Worm (Caenorhabditis elegans): Measurements from ENCODE around the gene C50F7.5.

C50F7.5 gene

ce11 chrIV:7723555-7723954, 3.0 kb upstream of the C50F7.5 start:
- no peak for TF ChIP-seq T22C8.4 (GFP tag; IDR thresholded peaks at IDR 0.05)
- no peak for TF ChIP-seq tab-1 (GFP tag; IDR thresholded peaks at IDR 0.05)
- no peak for TF ChIP-seq med-1 (GFP tag; optimal IDR thresholded peaks at IDR 0.05; ENCODE audit: insufficient read depth)
- TF ChIP-seq flt-1 (GFP tag; IDR thresholded peaks at IDR 0.05) = no peak
- no peak for TF ChIP-seq ztf-23 (GFP tag; IDR thresholded peaks at IDR 0.05)
- no peak for TF ChIP-seq klf-2 (GFP tag; conservative IDR thresholded peaks at IDR 0.05)
- no peak for TF ChIP-seq cog-1 (tag; optimal IDR thresholded peaks at IDR 0.05)
- no peak for TF ChIP-seq ztf-29 (GFP tag; IDR thresholded peaks at IDR 0.05)
- no peak for TF ChIP-seq ref-1 (GFP tag; conservative IDR thresholded peaks at IDR 0.05)

- TF ChIP-seq klf-2 (GFP tag; conservative IDR thresholded peaks at IDR 0.05) = no peak
- TF ChIP-seq T22C8.4 (GFP tag; IDR thresholded peaks at IDR 0.05) = no peak
- no peak for TF ChIP-seq tab-1 (GFP tag; IDR thresholded peaks at IDR 0.05)
- no peak for TF ChIP-seq ref-1 (GFP tag; conservative IDR thresholded peaks at IDR 0.05)
- no peak for TF ChIP-seq cog-1 (tag; optimal IDR thresholded peaks at IDR 0.05)
- TF ChIP-seq flt-1 (GFP tag; IDR thresholded peaks at IDR 0.05) = no peak
Observed at ce11 chrIV:7724912-7725311, 1.6 kb upstream of the C50F7.5 start.

ce11 chrIV:7727258-7727657, 739 bp downstream of the C50F7.5 start:
- TF ChIP-seq ref-1 (GFP tag; conservative IDR thresholded peaks at IDR 0.05) (no peak), med-1 (GFP tag; optimal IDR thresholded peaks at IDR 0.05; ENCODE audit: insufficient read depth) (no peak), ztf-23 (GFP tag; IDR thresholded peaks at IDR 0.05) (no peak), tab-1 (GFP tag; IDR thresholded peaks at IDR 0.05) (no peak), klf-2 (GFP tag; conservative IDR thresholded peaks at IDR 0.05) (no peak), flt-1 (GFP tag; IDR thresholded peaks at IDR 0.05) (no peak), cog-1 (tag; optimal IDR thresholded peaks at IDR 0.05) (no peak), ztf-29 (GFP tag; IDR thresholded peaks at IDR 0.05) (no peak), T22C8.4 (GFP tag; IDR thresholded peaks at IDR 0.05) (no peak)

- TF ChIP-seq tab-1 (GFP tag; IDR thresholded peaks at IDR 0.05) (no peak), T22C8.4 (GFP tag; IDR thresholded peaks at IDR 0.05) (no peak), ref-1 (GFP tag; conservative IDR thresholded peaks at IDR 0.05) (no peak), cog-1 (tag; optimal IDR thresholded peaks at IDR 0.05) (no peak), med-1 (GFP tag; optimal IDR thresholded peaks at IDR 0.05; ENCODE audit: insufficient read depth) (no peak), flt-1 (GFP tag; IDR thresholded peaks at IDR 0.05) (no peak), klf-2 (GFP tag; conservative IDR thresholded peaks at IDR 0.05) (no peak), ztf-29 (GFP tag; IDR thresholded peaks at IDR 0.05) (no peak), ztf-23 (GFP tag; IDR thresholded peaks at IDR 0.05) (no peak)
Observed at ce11 chrIV:7728402-7728963, 2.0 kb downstream of the C50F7.5 start, which contains the start of gene sucg-1. sucg-1 (plus strand) TSS chrIV:7728913.

- TF ChIP-seq flt-1 (GFP tag; IDR thresholded peaks at IDR 0.05) (no peak), klf-2 (GFP tag; conservative IDR thresholded peaks at IDR 0.05) (no peak), med-1 (GFP tag; optimal IDR thresholded peaks at IDR 0.05; ENCODE audit: insufficient read depth) (no peak), tab-1 (GFP tag; IDR thresholded peaks at IDR 0.05) (no peak), cog-1 (tag; optimal IDR thresholded peaks at IDR 0.05) (no peak), ztf-23 (GFP tag; IDR thresholded peaks at IDR 0.05) (no peak), ztf-29 (GFP tag; IDR thresholded peaks at IDR 0.05) (no peak), ref-1 (GFP tag; conservative IDR thresholded peaks at IDR 0.05) (no peak), T22C8.4 (GFP tag; IDR thresholded peaks at IDR 0.05) (no peak)
Observed at ce11 chrIV:7731960-7732359, 5.4 kb downstream of the C50F7.5 start, which contains the start of the genes C50F7.9 and C50F7.3. C50F7.9 (minus strand) TSS chrIV:7732060. C50F7.3 (plus strand) TSS chrIV:7732329.

ce11 chrIV:7734173-7734572, 7.7 kb downstream of the C50F7.5 start:
- TF ChIP-seq tab-1 (GFP tag; IDR thresholded peaks at IDR 0.05) (no peak), cog-1 (tag; optimal IDR thresholded peaks at IDR 0.05) (no peak), flt-1 (GFP tag; IDR thresholded peaks at IDR 0.05) (no peak), ztf-23 (GFP tag; IDR thresholded peaks at IDR 0.05) (no peak), ref-1 (GFP tag; conservative IDR thresholded peaks at IDR 0.05) (no peak), T22C8.4 (GFP tag; IDR thresholded peaks at IDR 0.05) (no peak), med-1 (GFP tag; optimal IDR thresholded peaks at IDR 0.05; ENCODE audit: insufficient read depth) (no peak), klf-2 (GFP tag; conservative IDR thresholded peaks at IDR 0.05) (no peak), ztf-29 (GFP tag; IDR thresholded peaks at IDR 0.05) (no peak)

ce11 chrIV:7734619-7735018, 8.1 kb downstream of the C50F7.5 start, which contains the start of gene clx-1:
clx-1 (plus strand) TSS chrIV:7734648.
- no peak for TF ChIP-seq tab-1 (GFP tag; IDR thresholded peaks at IDR 0.05)
- TF ChIP-seq T22C8.4 (GFP tag; IDR thresholded peaks at IDR 0.05) = no peak
- TF ChIP-seq med-1 (GFP tag; optimal IDR thresholded peaks at IDR 0.05; ENCODE audit: insufficient read depth) = no peak
- no peak for TF ChIP-seq flt-1 (GFP tag; IDR thresholded peaks at IDR 0.05)
- TF ChIP-seq ref-1 (GFP tag; conservative IDR thresholded peaks at IDR 0.05) = no peak
- no peak for TF ChIP-seq klf-2 (GFP tag; conservative IDR thresholded peaks at IDR 0.05)
- no peak for TF ChIP-seq ztf-23 (GFP tag; IDR thresholded peaks at IDR 0.05)
- TF ChIP-seq ztf-29 (GFP tag; IDR thresholded peaks at IDR 0.05) = no peak
- no peak for TF ChIP-seq cog-1 (tag; optimal IDR thresholded peaks at IDR 0.05)

- TF ChIP-seq ztf-29 (GFP tag; IDR thresholded peaks at IDR 0.05) = no peak
- TF ChIP-seq ztf-23 (GFP tag; IDR thresholded peaks at IDR 0.05) = no peak
- no peak for TF ChIP-seq cog-1 (tag; optimal IDR thresholded peaks at IDR 0.05)
- no peak for TF ChIP-seq klf-2 (GFP tag; conservative IDR thresholded peaks at IDR 0.05)
- TF ChIP-seq flt-1 (GFP tag; IDR thresholded peaks at IDR 0.05) = no peak
- no peak for TF ChIP-seq ref-1 (GFP tag; conservative IDR thresholded peaks at IDR 0.05)
- no peak for TF ChIP-seq T22C8.4 (GFP tag; IDR thresholded peaks at IDR 0.05)
- no peak for TF ChIP-seq med-1 (GFP tag; optimal IDR thresholded peaks at IDR 0.05; ENCODE audit: insufficient read depth)
- TF ChIP-seq tab-1 (GFP tag; IDR thresholded peaks at IDR 0.05) = no peak
Observed at ce11 chrIV:7736616-7737015, 10.1 kb downstream of the C50F7.5 start.

ce11 chrIV:7743539-7743938, 17.0 kb downstream of the C50F7.5 start, which contains the start of gene npr-35:
npr-35 (plus strand) TSS chrIV:7743839.
- TF ChIP-seq klf-2 (GFP tag; conservative IDR thresholded peaks at IDR 0.05) = no peak
- no peak for TF ChIP-seq flt-1 (GFP tag; IDR thresholded peaks at IDR 0.05)
- no peak for TF ChIP-seq T22C8.4 (GFP tag; IDR thresholded peaks at IDR 0.05)
- TF ChIP-seq tab-1 (GFP tag; IDR thresholded peaks at IDR 0.05) = no peak
- no peak for TF ChIP-seq cog-1 (tag; optimal IDR thresholded peaks at IDR 0.05)
- no peak for TF ChIP-seq ref-1 (GFP tag; conservative IDR thresholded peaks at IDR 0.05)
- no peak for TF ChIP-seq ztf-29 (GFP tag; IDR thresholded peaks at IDR 0.05)
- no peak for TF ChIP-seq med-1 (GFP tag; optimal IDR thresholded peaks at IDR 0.05; ENCODE audit: insufficient read depth)
- TF ChIP-seq ztf-23 (GFP tag; IDR thresholded peaks at IDR 0.05) = no peak
